Fruit fly (Drosophila melanogaster) whole organism, wandering third instar larva: Measurements from ENCODE around the gene Glut4EF.

Experiments
- CG9705 ChIP-seq: fragments of 200-800 bp; sonication (Bioruptor generic); optimal IDR thresholded peaks from 2 replicates; lab custom pipeline; 2018; ENCODE audit warnings: missing biosample characterization, mild to moderate bottlenecking, missing genetic modification characterization
- Dfd ChIP-seq: fragments of >200 bp; optimal IDR thresholded peaks from 2 replicates; lab custom pipeline; 2017; ENCODE audit warnings: missing biosample characterization, missing genetic modification characterization
- Myc ChIP-seq: fragments of >200 bp; optimal IDR thresholded peaks from 2 replicates; lab custom pipeline; 2017
- Vsx2 ChIP-seq: fragments of 200-300, 225-300 bp; sonication (Bioruptor generic); optimal IDR thresholded peaks from 2 replicates; lab custom pipeline; 2018; ENCODE audit warnings: missing biosample characterization, missing genetic modification characterization; ENCODE audit not compliant: partially characterized antibody
- brk ChIP-seq: fragments of 200-800 bp; sonication (Bioruptor generic); optimal IDR thresholded peaks from 2 replicates; lab custom pipeline; 2016; ENCODE audit warnings: missing biosample characterization, mild to moderate bottlenecking, missing genetic modification characterization
- ey ChIP-seq: fragments of 200-800 bp; sonication (Bioruptor generic); optimal IDR thresholded peaks from 2 replicates; lab custom pipeline; 2016; ENCODE audit warnings: missing biosample characterization, missing genetic modification characterization
- h ChIP-seq: fragments of 200-800 bp; sonication (Bioruptor generic); optimal IDR thresholded peaks from 3 replicates; lab custom pipeline; 2016; ENCODE audit warnings: missing biosample characterization, mild to moderate bottlenecking, missing genetic modification characterization
- lola ChIP-seq: fragments of >200 bp; optimal IDR thresholded peaks from 2 replicates; lab custom pipeline; 2017; ENCODE audit warnings: missing biosample characterization, missing genetic modification characterization
- pan ChIP-seq: fragments of >200 bp; optimal IDR thresholded peaks from 2 replicates; lab custom pipeline; 2017
- usp ChIP-seq: fragments of >200 bp; optimal IDR thresholded peaks from 2 replicates; lab custom pipeline; 2017; ENCODE audit warnings: missing biosample characterization, missing genetic modification characterization

- TF ChIP-seq brk (no peak), lola (no peak), CG9705 (GFP tag; lab: Kevin White, UChicago) (no peak), h (no peak), Vsx2 (GFP tag; lab: Kevin White, UChicago) (no peak), usp (GFP tag; lab: Kevin White, UChicago) (no peak), Myc (lab: Kevin White, UChicago) (no peak), Dfd (GFP tag; lab: Kevin White, UChicago) (no peak), ey (GFP tag; lab: Kevin White, UChicago) (no peak), pan (lab: Kevin White, UChicago) (no peak)
Measured at dm6 chr3R:9897564-9897963, 23.1 kb downstream of the Glut4EF start.
